Fruit fly (Drosophila melanogaster) S2 (cell line): ENCODE results near the gene Liprin-alpha.

ENCODE experiments used
- CG8478 ChIP-seq: fragments of >200 bp; optimal IDR thresholded peaks from 2 replicates; lab custom pipeline; 2018
- CTCF ChIP-seq, 2 experiments: fragments of >200 bp; optimal IDR thresholded peaks; 2 replicates each; lab custom pipeline; 2018

DNA sequence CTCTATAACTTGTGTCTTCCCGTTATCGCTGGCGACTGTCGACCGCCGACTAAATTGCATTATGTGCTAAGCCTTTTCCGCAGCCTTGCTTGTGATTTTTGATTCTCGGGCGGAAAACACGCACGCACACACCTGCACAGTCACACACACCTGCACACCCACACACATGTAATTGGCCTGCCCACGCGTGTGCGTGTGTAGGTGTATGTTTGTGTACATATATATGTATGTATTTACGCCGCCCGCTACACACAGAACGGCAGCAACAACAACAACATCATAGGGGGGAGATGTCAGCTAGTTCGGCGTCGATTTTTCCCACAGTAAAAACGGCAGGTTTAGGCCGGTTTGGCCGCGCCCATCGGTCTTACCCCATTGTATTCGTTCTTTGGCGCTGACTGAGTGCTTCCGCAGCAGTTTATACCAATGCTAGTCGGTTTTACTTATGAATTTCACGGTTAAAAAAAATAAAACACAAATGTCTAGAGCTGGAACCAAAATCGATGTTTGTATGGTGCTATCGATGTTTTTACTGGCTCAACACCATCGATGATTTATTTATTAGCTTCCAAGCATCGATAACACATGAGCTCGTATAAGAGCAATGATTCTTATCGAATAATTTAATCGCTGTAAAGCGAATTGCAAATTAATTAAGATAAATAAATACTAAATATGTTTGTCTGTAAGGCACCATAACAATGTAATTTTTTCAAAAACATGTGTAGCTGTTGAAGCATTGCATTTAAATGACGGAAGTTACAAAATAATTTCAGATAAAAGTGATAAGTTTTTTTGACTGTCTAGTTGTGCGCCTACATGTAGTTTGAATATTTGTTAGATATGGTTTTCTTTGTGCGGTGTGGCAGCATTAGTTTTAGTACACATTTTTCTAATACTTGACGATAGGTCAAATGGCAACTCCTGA lies 617 bp upstream of the Liprin-alpha start, which contains the start of gene homer:
- no peak for TF ChIP-seq CTCF (optimal IDR thresholded peaks at IDR 0.05; lab: Kevin White, UChicago)
- TF ChIP-seq CG8478 = no peak
